Worm (Caenorhabditis elegans) whole organism, L4/young adult: ENCODE data around the gene H40L08.7.

Experiments used
- W03F9.2 ChIP-seq: fragments of 150-350 bp; optimal IDR thresholded peaks from 2 replicates; lab custom pipeline; 2014; ENCODE audit warnings: missing biosample characterization, missing genetic modification characterization
- dao-5 ChIP-seq: sonication (generic microtip); optimal IDR thresholded peaks from 2 replicates; lab custom pipeline; 2016; ENCODE audit warnings: missing genotype, missing genetic modification characterization, moderate library complexity, missing compliant biosample characterization
- him-1 ChIP-seq: sonication (generic microtip); optimal IDR thresholded peaks from 2 replicates; lab custom pipeline; 2016; ENCODE audit warnings: missing genotype, missing genetic modification reagents, missing genetic modification characterization, missing compliant biosample characterization

- TF ChIP-seq him-1 (tag; lab: Kevin White, UChicago) (no peak), dao-5 (no peak), W03F9.2 (no peak)
Measured at ce11 chrX:15060303-15060702, 17.2 kb downstream of the H40L08.7 start, which contains the start of gene fbxa-96.
